Worm (Caenorhabditis elegans) whole organism, L2 larva: ENCODE results near the gene spp-4.

Source experiments
- egl-27 ChIP-seq: sonication (generic microtip); optimal IDR thresholded peaks from 3 replicates; lab custom pipeline; 2017; ENCODE audit warnings: missing biosample characterization, missing genetic modification reagents, missing genetic modification characterization
- elt-3 ChIP-seq: sonication (generic microtip); optimal IDR thresholded peaks from 2 replicates; lab custom pipeline; 2017; ENCODE audit warnings: missing biosample characterization, missing genetic modification characterization
- lin-13 ChIP-seq: fragments of 150-350 bp; optimal IDR thresholded peaks from 2 replicates; lab custom pipeline; 2014; ENCODE audit warnings: missing biosample characterization, missing genetic modification reagents, missing genetic modification characterization
- lsy-2 ChIP-seq, 2 experiments: fragments of 150-350 bp in 1 of 2; sonication (generic microtip) in 1 of 2; optimal IDR thresholded peaks; 2 replicates each; lab custom pipeline; 2014 to 2017; ENCODE audit warnings: missing biosample characterization in 2 of 2, missing genetic modification characterization in 2 of 2
- mbf-1 ChIP-seq: sonication (generic microtip); optimal IDR thresholded peaks from 2 replicates; lab custom pipeline; 2017; ENCODE audit warnings: missing biosample characterization, missing genetic modification characterization
- mdl-1 ChIP-seq, 2 experiments: fragments of 150-350 bp in 1 of 2; sonication (generic microtip) in 1 of 2; optimal IDR thresholded peaks; 2 replicates each; lab custom pipeline; 2017; ENCODE audit warnings: missing biosample characterization in 2 of 2, missing genetic modification characterization in 2 of 2
- nhr-12 ChIP-seq: fragments of 150-350 bp; optimal IDR thresholded peaks from 2 replicates; lab custom pipeline; 2014; ENCODE audit warnings: missing biosample characterization, missing genetic modification characterization
- nhr-77 ChIP-seq: fragments of 150-350 bp; optimal IDR thresholded peaks from 2 replicates; lab custom pipeline; 2014; ENCODE audit warnings: missing biosample characterization, missing genetic modification characterization
- skn-1 ChIP-seq: sonication (generic microtip); optimal IDR thresholded peaks from 2 replicates; lab custom pipeline; 2017; ENCODE audit warnings: missing biosample characterization, missing genetic modification characterization
- sma-3 ChIP-seq: sonication (generic microtip); optimal IDR thresholded peaks from 2 replicates; lab custom pipeline; 2016; ENCODE audit warnings: missing genetic modification reagents, missing genetic modification characterization, missing compliant biosample characterization
- snpc-4 ChIP-seq: fragments of 150-350 bp; optimal IDR thresholded peaks from 2 replicates; lab custom pipeline; 2014; ENCODE audit warnings: missing biosample characterization, missing genetic modification characterization
- unc-39 ChIP-seq: fragments of 150-350 bp; optimal IDR thresholded peaks from 2 replicates; lab custom pipeline; 2014; ENCODE audit warnings: missing biosample characterization, missing genetic modification characterization

DNA sequence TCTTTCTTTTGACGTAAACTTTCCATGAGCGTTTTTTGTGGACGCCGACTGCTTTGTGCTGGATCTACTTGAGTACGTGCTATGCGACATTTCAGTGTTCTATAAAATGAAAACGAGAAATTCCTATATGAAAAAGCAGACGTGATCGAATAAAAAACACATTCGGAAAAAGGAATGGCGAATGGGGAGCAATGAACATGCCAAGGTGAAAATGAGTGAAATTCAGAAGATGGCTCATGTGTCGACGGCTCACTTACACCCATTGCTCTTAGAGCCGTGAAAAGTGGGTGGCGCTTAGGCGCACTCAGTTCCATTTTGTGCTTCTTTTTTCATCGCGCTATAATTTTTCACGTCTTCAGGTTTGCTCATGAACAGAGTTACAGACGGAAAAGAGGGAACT lies 19.9 kb downstream of the spp-4 start, which contains the start of gene K03A1.4:
- TF ChIP-seq mbf-1, result no peak
- no peak for TF ChIP-seq lsy-2 (tag; optimal IDR thresholded peaks at IDR 0.05; lab: Kevin White, UChicago)
- no peak for TF ChIP-seq nhr-12 (tag; lab: Kevin White, UChicago)
- no peak for TF ChIP-seq elt-3
- TF ChIP-seq sma-3, result no peak
- no peak for TF ChIP-seq mdl-1 (tag; optimal IDR thresholded peaks at IDR 0.05; lab: Kevin White, UChicago)
- no peak for TF ChIP-seq snpc-4 (tag; lab: Kevin White, UChicago)
- no peak for TF ChIP-seq lin-13 (GFP tag; lab: Kevin White, UChicago)
- TF ChIP-seq unc-39 (tag; lab: Kevin White, UChicago), result no peak
- TF ChIP-seq egl-27 (tag; lab: Kevin White, UChicago), result no peak
- TF ChIP-seq nhr-77 (tag; lab: Kevin White, UChicago), result no peak
- no peak for TF ChIP-seq skn-1 (tag; lab: Kevin White, UChicago)
